Worm (Caenorhabditis elegans) whole organism, L1 larva: ENCODE measurements around the gene ZK1010.12.

Source experiments
- C34B4.2 ChIP-seq: sonication (generic microtip); optimal IDR thresholded peaks from 2 replicates; lab custom pipeline; 2017; ENCODE audit warnings: mild to moderate bottlenecking, missing genetic modification characterization, missing compliant biosample characterization
- Y116A8C.19 ChIP-seq: sonication (generic microtip); optimal IDR thresholded peaks from 2 replicates; lab custom pipeline; 2016; ENCODE audit warnings: missing compliant biosample characterization, missing genetic modification characterization, borderline replicate concordance
- ama-1 ChIP-seq: fragments of 150-350 bp; optimal IDR thresholded peaks from 2 replicates; lab custom pipeline; 2014
- ceh-82 ChIP-seq, 3 experiments: fragments of 150-350 bp in 1 of 3; sonication (generic microtip) in 2 of 3; optimal IDR thresholded peaks; 2 replicates each; lab custom pipeline; 2014 to 2017; ENCODE audit warnings: missing biosample characterization in 3 of 3, missing genetic modification characterization in 3 of 3
- ceh-88 ChIP-seq: fragments of 200-800 bp; sonication (Bioruptor generic); IDR thresholded peaks from 2 replicates; pipeline ENCODE4 v1.3.6; 2022; ENCODE audit warnings: missing genetic modification characterization, missing compliant biosample characterization
- ces-1 ChIP-seq: fragments of 150-350 bp; optimal IDR thresholded peaks from 2 replicates; lab custom pipeline; 2014; ENCODE audit warnings: missing biosample characterization, missing genetic modification reagents, missing genetic modification characterization
- dpl-1 ChIP-seq, 3 experiments: fragments of 150-350 bp in 2 of 3; sonication (generic microtip) in 1 of 3; optimal IDR thresholded peaks; 2 replicates each; lab custom pipeline; 2014 to 2017; ENCODE audit warnings: missing biosample characterization in 3 of 3, missing genetic modification characterization in 3 of 3, missing genetic modification reagents in 3 of 3
- dsc-1 ChIP-seq: sonication (generic microtip); optimal IDR thresholded peaks from 2 replicates; lab custom pipeline; 2016; ENCODE audit warnings: mild to moderate bottlenecking, missing genetic modification characterization, missing compliant biosample characterization
- efl-1 ChIP-seq, 4 experiments: fragments of 150-350 bp; optimal IDR thresholded peaks in 3 of 4; peaks in 1 of 4; 1 replicate in 1 of 4; 2 replicates in 3 of 4; lab custom pipeline; 2014; ENCODE audit warnings: missing biosample characterization in 2 of 4, missing genetic modification characterization in 2 of 4, missing genetic modification reagents in 2 of 4
- egl-13 ChIP-seq: sonication (generic microtip); optimal IDR thresholded peaks from 2 replicates; lab custom pipeline; 2016; ENCODE audit warnings: missing genotype, missing genetic modification reagents, missing genetic modification characterization, missing compliant biosample characterization
- elt-3 ChIP-seq, 6 experiments: fragments of 150-350 bp in 1 of 6; sonication (generic microtip); optimal IDR thresholded peaks; 2 replicates each; lab custom pipeline; 2017 to 2018; ENCODE audit warnings: missing biosample characterization in 6 of 6, missing genetic modification characterization in 6 of 6, inconsistent platforms in 1 of 6
- fkh-4 ChIP-seq: sonication (generic microtip); optimal IDR thresholded peaks from 2 replicates; lab custom pipeline; 2016; ENCODE audit warnings: missing compliant biosample characterization, missing genetic modification characterization, borderline replicate concordance
- fkh-8 ChIP-seq: sonication (generic microtip); optimal IDR thresholded peaks from 2 replicates; lab custom pipeline; 2016; ENCODE audit warnings: mild to moderate bottlenecking, missing genetic modification characterization, missing compliant biosample characterization
- fos-1 ChIP-seq: fragments of 150-350 bp; optimal IDR thresholded peaks from 2 replicates; lab custom pipeline; 2014; ENCODE audit warnings: missing biosample characterization, missing genetic modification characterization
- grh-1 ChIP-seq: fragments of 200-800 bp; sonication (Bioruptor generic); IDR thresholded peaks from 2 replicates; pipeline ENCODE4 v1.3.6; 2022; ENCODE audit warnings: missing genetic modification reagents, missing genetic modification characterization, missing compliant biosample characterization
- hlh-4 ChIP-seq: sonication (generic microtip); optimal IDR thresholded peaks from 2 replicates; lab custom pipeline; 2016; ENCODE audit warnings: mild to moderate bottlenecking, missing genetic modification characterization, missing compliant biosample characterization
- isw-1 ChIP-seq: fragments of 200-800 bp; sonication (Bioruptor generic); IDR thresholded peaks from 2 replicates; pipeline ENCODE4 v1.3.6; 2022; ENCODE audit warnings: missing genetic modification characterization, missing compliant biosample characterization
- jun-1 ChIP-seq: fragments of 150-350 bp; optimal IDR thresholded peaks from 2 replicates; lab custom pipeline; 2014; ENCODE audit warnings: missing biosample characterization, missing genetic modification reagents, missing genetic modification characterization
- lin-13 ChIP-seq: fragments of 150-350 bp; optimal IDR thresholded peaks from 2 replicates; lab custom pipeline; 2014; ENCODE audit warnings: missing biosample characterization, missing genetic modification reagents, missing genetic modification characterization
- lin-14 ChIP-seq: fragments of 200-800 bp; sonication (Bioruptor generic); optimal IDR thresholded peaks from 2 replicates; lab custom pipeline; 2018; ENCODE audit warnings: mild to moderate bottlenecking, missing genetic modification characterization, moderate library complexity, missing compliant biosample characterization
- lin-35 ChIP-seq, 2 experiments: fragments of 150-350 bp; optimal IDR thresholded peaks; 2 replicates each; lab custom pipeline; 2014; ENCODE audit warnings: missing biosample characterization in 2 of 2, missing genetic modification characterization in 2 of 2, missing genetic modification reagents in 2 of 2
- mab-9 ChIP-seq: fragments of 200-800 bp; sonication (Bioruptor generic); IDR thresholded peaks from 2 replicates; pipeline ENCODE4 v1.3.6; 2022; ENCODE audit warnings: missing genetic modification reagents, missing genetic modification characterization, missing compliant biosample characterization
- mdl-1 ChIP-seq, 2 experiments: fragments of 150-350 bp; optimal IDR thresholded peaks; 2 replicates each; lab custom pipeline; 2014 to 2017; ENCODE audit warnings: missing biosample characterization in 2 of 2, missing genetic modification characterization in 2 of 2, inconsistent platforms in 1 of 2
- mep-1 ChIP-seq: fragments of 150-350 bp; optimal IDR thresholded peaks from 2 replicates; lab custom pipeline; 2014; ENCODE audit warnings: missing biosample characterization, missing genetic modification characterization
- nhr-19 ChIP-seq: fragments of 200-800 bp; sonication (Bioruptor generic); conservative IDR thresholded peaks from 2 replicates; pipeline ENCODE4 v1.3.6; 2022; ENCODE audit warnings: missing genetic modification characterization, missing compliant biosample characterization
- nhr-237 ChIP-seq: fragments of 150-350 bp; optimal IDR thresholded peaks from 2 replicates; lab custom pipeline; 2014; ENCODE audit warnings: missing biosample characterization, missing genetic modification characterization
- nhr-47 ChIP-seq: sonication (generic microtip); optimal IDR thresholded peaks from 2 replicates; lab custom pipeline; 2016; ENCODE audit warnings: mild to moderate bottlenecking, missing genetic modification characterization, moderate library complexity, missing compliant biosample characterization
- nhr-71 ChIP-seq: sonication (generic microtip); optimal IDR thresholded peaks from 2 replicates; lab custom pipeline; 2016; ENCODE audit warnings: mild to moderate bottlenecking, missing genetic modification characterization, moderate library complexity, missing compliant biosample characterization
- nhr-85 ChIP-seq: sonication (generic microtip); peaks from one replicate; lab custom pipeline; 2016; ENCODE audit warnings: missing genetic modification characterization, inconsistent platforms, missing compliant biosample characterization
- nhr-90 ChIP-seq: sonication (generic microtip); optimal IDR thresholded peaks from 2 replicates; lab custom pipeline; 2016; ENCODE audit warnings: mild to moderate bottlenecking, missing genetic modification characterization, missing compliant biosample characterization; ENCODE audit not compliant: poor library complexity
- pax-3 ChIP-seq: fragments of 200-800 bp; sonication (Bioruptor generic); optimal IDR thresholded peaks from 2 replicates; lab custom pipeline; 2018; ENCODE audit warnings: mild to moderate bottlenecking, missing genetic modification characterization, moderate library complexity, missing compliant biosample characterization
- pqm-1 ChIP-seq: sonication (generic microtip); optimal IDR thresholded peaks from 3 replicates; lab custom pipeline; 2017; ENCODE audit warnings: missing biosample characterization, missing genetic modification characterization
- skn-1 ChIP-seq: fragments of 150-350 bp; optimal IDR thresholded peaks from 2 replicates; lab custom pipeline; 2014; ENCODE audit warnings: missing biosample characterization, missing genetic modification characterization
- snpc-4 ChIP-seq: fragments of 150-350 bp; optimal IDR thresholded peaks from 2 replicates; lab custom pipeline; 2014; ENCODE audit warnings: missing biosample characterization, missing genetic modification characterization
- sptf-1 ChIP-seq: fragments of 150-350 bp; optimal IDR thresholded peaks from 2 replicates; lab custom pipeline; 2014; ENCODE audit warnings: missing biosample characterization, missing genetic modification characterization
- swsn-7 ChIP-seq: sonication (generic microtip); optimal IDR thresholded peaks from 2 replicates; lab custom pipeline; 2016; ENCODE audit warnings: missing genetic modification characterization, missing compliant biosample characterization
- tbx-2 ChIP-seq: sonication (generic microtip); optimal IDR thresholded peaks from 2 replicates; lab custom pipeline; 2016; ENCODE audit warnings: missing genetic modification characterization, missing compliant biosample characterization
- unc-130 ChIP-seq: fragments of 150-350 bp; optimal IDR thresholded peaks from 2 replicates; lab custom pipeline; 2017; ENCODE audit warnings: missing biosample characterization, missing genetic modification characterization, inconsistent platforms
- unc-30 ChIP-seq: sonication (generic microtip); optimal IDR thresholded peaks from 2 replicates; lab custom pipeline; 2017; ENCODE audit warnings: missing biosample characterization, missing genetic modification characterization
- vab-15 ChIP-seq: sonication (generic microtip); optimal IDR thresholded peaks from 2 replicates; lab custom pipeline; 2017; ENCODE audit warnings: missing genotype, mild to moderate bottlenecking, missing genetic modification characterization, missing compliant biosample characterization
- xbp-1 ChIP-seq: sonication (generic microtip); optimal IDR thresholded peaks from 2 replicates; lab custom pipeline; 2016; ENCODE audit warnings: missing genetic modification characterization, missing compliant biosample characterization
- zag-1 ChIP-seq: fragments of 150-350 bp; optimal IDR thresholded peaks from 2 replicates; lab custom pipeline; 2014; ENCODE audit warnings: missing biosample characterization, missing genetic modification characterization
- ztf-11 ChIP-seq, 2 experiments: sonication (generic microtip); optimal IDR thresholded peaks; 2 replicates each; lab custom pipeline; 2016 to 2017; ENCODE audit warnings: missing genetic modification characterization in 2 of 2, missing biosample characterization in 1 of 2, missing compliant biosample characterization in 1 of 2

ZK1010.12 gene

ce11 chrIII:12987418-12987817 is 3.7 kb upstream of the ZK1010.12 start, which contains the start of gene ZK1010.5:
Gene ZK1010.5, minus strand, starts transcription at chrIII:12987518.
- TF ChIP-seq unc-30 = no peak

ce11 chrIII:12993055-12993454 is 2.0 kb downstream of the ZK1010.12 start:
- TF ChIP-seq snpc-4 (tag; lab: Kevin White, UChicago) (no peak), efl-1 (optimal IDR thresholded peaks at IDR 0.05; lab: Kevin White, UChicago) (no peak), efl-1 (GFP tag; optimal IDR thresholded peaks at IDR 0.05 in 1 of 2; lab: Kevin White, UChicago) (peak in 1 of 2 experiments; percentile 58)

- TF ChIP-seq skn-1 (tag; lab: Kevin White, UChicago) (no peak), nhr-71 (tag; lab: Kevin White, UChicago) (no peak), fos-1 (tag; lab: Kevin White, UChicago) (no peak), pax-3 (no peak), efl-1 (optimal IDR thresholded peaks at IDR 0.05; lab: Kevin White, UChicago) (no peak), efl-1 (GFP tag; optimal IDR thresholded peaks at IDR 0.05 in 1 of 2; lab: Kevin White, UChicago) (peak in 1 of 2 experiments; percentile 49), unc-130 (no peak), ces-1 (GFP tag; lab: Kevin White, UChicago) (no peak)
Observed at ce11 chrIII:12993607-12994006, 2.5 kb downstream of the ZK1010.12 start, which contains the start of gene col-97. Gene col-97, minus strand, starts transcription at chrIII:12993707.

- TF ChIP-seq nhr-85 (tag; lab: Kevin White, UChicago) (no peak), mep-1 (no peak), C34B4.2 (no peak), nhr-237 (tag; lab: Kevin White, UChicago) (no peak), efl-1 (optimal IDR thresholded peaks at IDR 0.05; lab: Kevin White, UChicago) (no peak), efl-1 (GFP tag; optimal IDR thresholded peaks at IDR 0.05 in 1 of 2; lab: Kevin White, UChicago) (peak in 1 of 2 experiments; percentile 26)
Observed at ce11 chrIII:12998252-12998651, 7.2 kb downstream of the ZK1010.12 start.

- TF ChIP-seq hlh-4 (tag; lab: Kevin White, UChicago) = no peak
- no peak for TF ChIP-seq vab-15 (tag; lab: Kevin White, UChicago)
- TF ChIP-seq ztf-11 (tag; optimal IDR thresholded peaks at IDR 0.05; lab: Kevin White, UChicago) = no peak
- TF ChIP-seq ama-1 = no peak
- TF ChIP-seq lin-14 = no peak
- no peak for TF ChIP-seq nhr-90
- no peak for TF ChIP-seq nhr-237 (tag; lab: Kevin White, UChicago)
- TF ChIP-seq fkh-4 (tag; lab: Kevin White, UChicago) = no peak
- no peak for TF ChIP-seq mab-9 (GFP tag; lab: Robert Waterston, UW)
- no peak for TF ChIP-seq zag-1
- TF ChIP-seq grh-1 = no peak
- TF ChIP-seq xbp-1 (tag; lab: Kevin White, UChicago) = no peak
- no peak for TF ChIP-seq lin-13 (GFP tag; lab: Kevin White, UChicago)
- no peak for TF ChIP-seq ces-1 (GFP tag; lab: Kevin White, UChicago)
- TF ChIP-seq elt-3 (tag; optimal IDR thresholded peaks at IDR 0.05; lab: Kevin White, UChicago) = no peak
- no peak for TF ChIP-seq ceh-88
- no peak for TF ChIP-seq unc-130
- no peak for TF ChIP-seq dsc-1 (tag; lab: Kevin White, UChicago)
- TF ChIP-seq egl-13 = no peak
- TF ChIP-seq pqm-1 (tag; lab: Kevin White, UChicago) = no peak
Observed at ce11 chrIII:13000457-13000856, 9.4 kb downstream of the ZK1010.12 start, which contains the start of gene ZK1010.8. Gene ZK1010.8, minus strand, starts transcription at chrIII:13000670.

- TF ChIP-seq mdl-1 (tag; optimal IDR thresholded peaks at IDR 0.05; lab: Kevin White, UChicago) = peak in 1 of 2 experiments; percentile 39
- TF ChIP-seq lin-35 (GFP tag; optimal IDR thresholded peaks at IDR 0.05; lab: Kevin White, UChicago) = peak; percentile 47 to 59
- TF ChIP-seq snpc-4 (tag; lab: Kevin White, UChicago) = peak; percentile 4
- no peak for TF ChIP-seq grh-1
- TF ChIP-seq swsn-7 (tag; lab: Kevin White, UChicago) = peak; percentile 30
- peak; percentile 38 for TF ChIP-seq nhr-47 (tag; lab: Kevin White, UChicago)
- peak; percentile 23 for TF ChIP-seq tbx-2
- TF ChIP-seq fkh-8 (tag; lab: Kevin White, UChicago) = peak; percentile 19
- peak; percentile 49 for TF ChIP-seq jun-1 (tag; lab: Kevin White, UChicago)
- TF ChIP-seq Y116A8C.19 (tag; lab: Kevin White, UChicago) = no peak
- no peak for TF ChIP-seq lin-14
- TF ChIP-seq ceh-82 (tag; optimal IDR thresholded peaks at IDR 0.05; lab: Kevin White, UChicago) = peak in 2 of 3 experiments; percentile 55 to 67
- no peak for TF ChIP-seq sptf-1 (tag; lab: Kevin White, UChicago)
- no peak for TF ChIP-seq nhr-19
- TF ChIP-seq skn-1 (tag; lab: Kevin White, UChicago) = peak; percentile 48
- TF ChIP-seq dpl-1 (GFP tag; optimal IDR thresholded peaks at IDR 0.05; lab: Kevin White, UChicago) = peak in 2 of 3 experiments; percentile 15 to 45
- TF ChIP-seq mep-1 = peak; percentile 36
- peak; percentile 18 for TF ChIP-seq isw-1 (GFP tag; lab: Robert Waterston, UW)
Observed at ce11 chrIII:13002098-13002497, 11.0 kb downstream of the ZK1010.12 start, which contains the start of gene ZK1010.10. Gene ZK1010.10, plus strand, starts transcription at chrIII:13002383.
